Worm (Caenorhabditis elegans) whole organism, young adult: ENCODE data around the gene B0545.4.
A peak's percentile ranks its signal among the peaks of the same experiment; 100 is the strongest.

Experiments
- B0019.2 ChIP-seq: fragments of 200-800 bp; sonication (Bioruptor generic); conservative IDR thresholded peaks from 2 replicates; pipeline ENCODE4 v1.3.6; 2022; ENCODE audit warnings: missing genetic modification reagents, missing genetic modification characterization, missing compliant biosample characterization
- C17E4.6 ChIP-seq: fragments of 200-800 bp; sonication (Bioruptor generic); IDR thresholded peaks from 2 replicates; pipeline ENCODE4 v1.3.6; 2022; ENCODE audit warnings: missing genetic modification reagents, missing genetic modification characterization, missing compliant biosample characterization
- F23B12.7 ChIP-seq: sonication (generic microtip); optimal IDR thresholded peaks from 2 replicates; lab custom pipeline; 2017; ENCODE audit warnings: missing genetic modification characterization, mild to moderate bottlenecking, missing compliant biosample characterization, antibody characterized with exemption, moderate library complexity; ENCODE audit not compliant: insufficient read depth
- F33H1.4 ChIP-seq: fragments of 200-800 bp; sonication (Bioruptor generic); IDR thresholded peaks from 2 replicates; pipeline ENCODE4 v1.3.6; 2022; ENCODE audit warnings: missing genetic modification reagents, missing genetic modification characterization, missing compliant biosample characterization
- F49E8.2 ChIP-seq: sonication (generic microtip); optimal IDR thresholded peaks from 3 replicates; lab custom pipeline; 2017; ENCODE audit warnings: missing genetic modification characterization, mild to moderate bottlenecking, missing compliant biosample characterization, antibody characterized with exemption, moderate library complexity; ENCODE audit not compliant: insufficient read depth
- F52B5.7 ChIP-seq: sonication (generic microtip); optimal IDR thresholded peaks from 2 replicates; lab custom pipeline; 2016; ENCODE audit warnings: mild to moderate bottlenecking, missing genetic modification characterization, missing compliant biosample characterization
- F55B11.4 ChIP-seq: sonication (generic microtip); optimal IDR thresholded peaks from 2 replicates; lab custom pipeline; 2016; ENCODE audit warnings: missing compliant biosample characterization, missing genetic modification characterization, borderline replicate concordance; ENCODE audit not compliant: insufficient read depth
- F57C9.4 ChIP-seq: sonication (generic microtip); optimal IDR thresholded peaks from 2 replicates; lab custom pipeline; 2017; ENCODE audit warnings: mild to moderate bottlenecking, missing genetic modification characterization, missing compliant biosample characterization
- T07F8.4 ChIP-seq: sonication (generic microtip); optimal IDR thresholded peaks from 2 replicates; lab custom pipeline; 2016; ENCODE audit warnings: mild to moderate bottlenecking, missing genetic modification characterization, moderate library complexity, missing compliant biosample characterization
- T26A5.8 ChIP-seq: sonication (generic microtip); optimal IDR thresholded peaks from 2 replicates; lab custom pipeline; 2016; ENCODE audit warnings: missing genetic modification characterization, missing compliant biosample characterization
- Y53F4B.3 ChIP-seq: fragments of 200-800 bp; sonication (Bioruptor generic); IDR thresholded peaks from 2 replicates; pipeline ENCODE4 v1.3.6; 2022; ENCODE audit warnings: missing genetic modification reagents, missing genetic modification characterization, missing compliant biosample characterization
- Y56A3A.18 ChIP-seq: fragments of 200-800 bp; sonication (Bioruptor generic); IDR thresholded peaks from 2 replicates; pipeline ENCODE4 v1.3.6; 2022; ENCODE audit warnings: missing genetic modification reagents, missing genetic modification characterization, missing compliant biosample characterization
- Y95B8A.8 ChIP-seq: fragments of 200-800 bp; sonication (Bioruptor generic); IDR thresholded peaks from 2 replicates; pipeline ENCODE4 v1.3.6; 2022; ENCODE audit warnings: missing genetic modification reagents, missing genetic modification characterization, missing compliant biosample characterization
- akir-1 ChIP-seq: fragments of 200-800 bp; sonication (Bioruptor generic); optimal IDR thresholded peaks from 2 replicates; lab custom pipeline; 2018; ENCODE audit warnings: mild to moderate bottlenecking, missing genetic modification characterization, moderate library complexity, missing compliant biosample characterization
- ama-1 ChIP-seq, 3 experiments: fragments of 150-350 bp in 1 of 3; sonication (generic microtip) in 2 of 3; optimal IDR thresholded peaks; 2 replicates each; lab custom pipeline; 2014 to 2018; ENCODE audit warnings: missing biosample characterization in 2 of 3, missing genetic modification characterization in 2 of 3, missing genetic modification reagents in 2 of 3
- attf-5 ChIP-seq: fragments of 200-800 bp; sonication (Bioruptor generic); optimal IDR thresholded peaks from 2 replicates; lab custom pipeline; 2018; ENCODE audit warnings: mild to moderate bottlenecking, missing genetic modification characterization, missing compliant biosample characterization
- attf-6 ChIP-seq: fragments of 200-800 bp; sonication (Bioruptor generic); IDR thresholded peaks from 2 replicates; pipeline ENCODE4 v1.3.6; 2022; ENCODE audit warnings: missing genetic modification reagents, missing genetic modification characterization, missing compliant biosample characterization
- bed-2 ChIP-seq: fragments of 200-800 bp; sonication (Bioruptor generic); IDR thresholded peaks from 2 replicates; pipeline ENCODE4 v1.3.6; 2022; ENCODE audit warnings: missing genetic modification reagents, missing genetic modification characterization, missing compliant biosample characterization
- ccch-3 ChIP-seq: fragments of 200-800 bp; sonication (Bioruptor generic); optimal IDR thresholded peaks from 2 replicates; lab custom pipeline; 2018; ENCODE audit warnings: mild to moderate bottlenecking, missing genetic modification characterization, missing compliant biosample characterization
- cebp-1 ChIP-seq, 2 experiments: fragments of 200-800 bp in 1 of 2; sonication (Bioruptor generic) in 1 of 2; sonication (generic microtip) in 1 of 2; IDR thresholded peaks in 1 of 2; optimal IDR thresholded peaks in 1 of 2; 2 replicates each; pipeline versions ENCODE4 v1.3.6 to Lab custom; 2017 to 2022; ENCODE audit warnings: missing compliant biosample characterization in 2 of 2, missing genetic modification characterization in 2 of 2, mild to moderate bottlenecking in 1 of 2, missing genetic modification reagents in 1 of 2, moderate library complexity in 1 of 2
- cebp-2 ChIP-seq: fragments of 200-800 bp; sonication (Bioruptor generic); IDR thresholded peaks from 2 replicates; pipeline ENCODE4 v1.3.6; 2022; ENCODE audit warnings: missing genetic modification characterization, missing compliant biosample characterization
- ceh-27 ChIP-seq: fragments of 200-800 bp; sonication (Bioruptor generic); optimal IDR thresholded peaks from 2 replicates; lab custom pipeline; 2018; ENCODE audit warnings: mild to moderate bottlenecking, missing genetic modification characterization, moderate library complexity, missing compliant biosample characterization
- die-1 ChIP-seq: sonication (generic microtip); optimal IDR thresholded peaks from 2 replicates; lab custom pipeline; 2016; ENCODE audit warnings: missing genotype, mild to moderate bottlenecking, missing genetic modification characterization, missing compliant biosample characterization
- dox-1 ChIP-seq: fragments of 200-800 bp; sonication (Bioruptor generic); IDR thresholded peaks from 2 replicates; pipeline ENCODE4 v1.3.6; 2022; ENCODE audit warnings: missing genetic modification reagents, missing genetic modification characterization, missing compliant biosample characterization
- egl-18 ChIP-seq: fragments of 200-800 bp; sonication (Bioruptor generic); IDR thresholded peaks from 2 replicates; pipeline ENCODE4 v1.3.6; 2022; ENCODE audit warnings: missing genetic modification reagents, missing genetic modification characterization, missing compliant biosample characterization
- egrh-3 ChIP-seq: fragments of 200-800 bp; sonication (Bioruptor generic); IDR thresholded peaks from 2 replicates; pipeline ENCODE4 v1.3.6; 2022; ENCODE audit warnings: missing genetic modification reagents, missing genetic modification characterization, missing compliant biosample characterization
- ekl-4 ChIP-seq: fragments of 200-800 bp; sonication (Bioruptor generic); IDR thresholded peaks from 2 replicates; pipeline ENCODE4 v1.3.6; 2022; ENCODE audit warnings: missing genetic modification reagents, missing genetic modification characterization, missing compliant biosample characterization
- him-1 ChIP-seq: sonication (generic microtip); optimal IDR thresholded peaks from 2 replicates; lab custom pipeline; 2016; ENCODE audit warnings: missing genotype, missing genetic modification reagents, missing genetic modification characterization, missing compliant biosample characterization
- hmg-1.2 ChIP-seq: fragments of 200-800 bp; sonication (Bioruptor generic); IDR thresholded peaks from 2 replicates; pipeline ENCODE4 v1.3.6; 2022; ENCODE audit warnings: missing genetic modification reagents, missing genetic modification characterization, missing compliant biosample characterization
- lag-1 ChIP-seq: fragments of 200-800 bp; sonication (Bioruptor generic); IDR thresholded peaks from 2 replicates; pipeline ENCODE4 v1.3.6; 2022; ENCODE audit warnings: missing genetic modification reagents, missing genetic modification characterization, missing compliant biosample characterization
- let-526 ChIP-seq: fragments of 200-800 bp; sonication (Bioruptor generic); IDR thresholded peaks from 2 replicates; pipeline ENCODE4 v1.3.6; 2022; ENCODE audit warnings: missing genetic modification reagents, missing genetic modification characterization, missing compliant biosample characterization
- mcd-1 ChIP-seq: fragments of 200-800 bp; sonication (Bioruptor generic); IDR thresholded peaks from 2 replicates; pipeline ENCODE4 v1.3.6; 2022; ENCODE audit warnings: missing genetic modification reagents, missing genetic modification characterization, missing compliant biosample characterization
- mel-28 ChIP-seq: sonication (generic microtip); optimal IDR thresholded peaks from 2 replicates; lab custom pipeline; 2016; ENCODE audit warnings: borderline replicate concordance, mild to moderate bottlenecking, missing genetic modification characterization, missing compliant biosample characterization
- mes-4 ChIP-seq: sonication (generic microtip); optimal IDR thresholded peaks from 2 replicates; lab custom pipeline; 2016; ENCODE audit warnings: missing genotype, missing genetic modification characterization, missing compliant biosample characterization
- nfya-1 ChIP-seq: sonication (generic microtip); optimal IDR thresholded peaks from 2 replicates; lab custom pipeline; 2017; ENCODE audit warnings: antibody characterized with exemption, missing compliant biosample characterization, missing genetic modification characterization, borderline replicate concordance; ENCODE audit not compliant: insufficient read depth
- nhr-179 ChIP-seq: sonication (generic microtip); optimal IDR thresholded peaks from 2 replicates; lab custom pipeline; 2016; ENCODE audit warnings: mild to moderate bottlenecking, missing genetic modification characterization, missing compliant biosample characterization
- nhr-27 ChIP-seq: fragments of 200-800 bp; sonication (Bioruptor generic); optimal IDR thresholded peaks from 2 replicates; lab custom pipeline; 2018; ENCODE audit warnings: mild to moderate bottlenecking, missing genetic modification characterization, moderate library complexity, missing compliant biosample characterization
- pha-4 ChIP-seq: fragments of 150-350 bp; sonication (generic microtip); optimal IDR thresholded peaks from 2 replicates; lab custom pipeline; 2014; ENCODE audit warnings: missing biosample characterization, missing genetic modification reagents, missing genetic modification characterization
- rec-8 ChIP-seq, 2 experiments: sonication (generic microtip); optimal IDR thresholded peaks; 2 replicates each; lab custom pipeline; 2016; ENCODE audit warnings: mild to moderate bottlenecking in 2 of 2, missing genetic modification characterization in 2 of 2, missing genetic modification reagents in 2 of 2, missing genotype in 2 of 2, missing biosample characterization in 1 of 2, missing compliant biosample characterization in 1 of 2, moderate library complexity in 1 of 2
- repo-1 ChIP-seq: sonication (generic microtip); optimal IDR thresholded peaks from 2 replicates; lab custom pipeline; 2017; ENCODE audit warnings: mild to moderate bottlenecking, missing genetic modification characterization, missing compliant biosample characterization
- snpc-1.1 ChIP-seq: sonication (generic microtip); optimal IDR thresholded peaks from 2 replicates; lab custom pipeline; 2017; ENCODE audit warnings: missing genetic modification characterization, mild to moderate bottlenecking, missing compliant biosample characterization, antibody characterized with exemption, moderate library complexity, missing genotype, missing genetic modification reagents; ENCODE audit not compliant: insufficient read depth
- tbp1 ChIP-seq: fragments of 200-800 bp; sonication (Bioruptor generic); optimal IDR thresholded peaks from 2 replicates; lab custom pipeline; 2018; ENCODE audit warnings: mild to moderate bottlenecking, missing genetic modification characterization, missing compliant biosample characterization
- tlf-1 ChIP-seq: fragments of 200-800 bp; sonication (Bioruptor generic); optimal IDR thresholded peaks from 2 replicates; lab custom pipeline; 2018; ENCODE audit warnings: mild to moderate bottlenecking, missing genetic modification characterization, missing compliant biosample characterization
- unc-130 ChIP-seq: sonication (generic microtip); optimal IDR thresholded peaks from 2 replicates; lab custom pipeline; 2016; ENCODE audit warnings: missing genetic modification reagents, missing genetic modification characterization, missing compliant biosample characterization
- unc-62 ChIP-seq: fragments of 150-350 bp; optimal IDR thresholded peaks from 2 replicates; lab custom pipeline; 2014; ENCODE audit warnings: missing biosample characterization, missing genetic modification reagents, missing genetic modification characterization
- ztf-28 ChIP-seq: fragments of 200-800 bp; sonication (Bioruptor generic); IDR thresholded peaks from 2 replicates; pipeline ENCODE4 v1.3.6; 2022; ENCODE audit warnings: missing genetic modification reagents, missing genetic modification characterization, missing compliant biosample characterization

The B0545.4 gene

DNA sequence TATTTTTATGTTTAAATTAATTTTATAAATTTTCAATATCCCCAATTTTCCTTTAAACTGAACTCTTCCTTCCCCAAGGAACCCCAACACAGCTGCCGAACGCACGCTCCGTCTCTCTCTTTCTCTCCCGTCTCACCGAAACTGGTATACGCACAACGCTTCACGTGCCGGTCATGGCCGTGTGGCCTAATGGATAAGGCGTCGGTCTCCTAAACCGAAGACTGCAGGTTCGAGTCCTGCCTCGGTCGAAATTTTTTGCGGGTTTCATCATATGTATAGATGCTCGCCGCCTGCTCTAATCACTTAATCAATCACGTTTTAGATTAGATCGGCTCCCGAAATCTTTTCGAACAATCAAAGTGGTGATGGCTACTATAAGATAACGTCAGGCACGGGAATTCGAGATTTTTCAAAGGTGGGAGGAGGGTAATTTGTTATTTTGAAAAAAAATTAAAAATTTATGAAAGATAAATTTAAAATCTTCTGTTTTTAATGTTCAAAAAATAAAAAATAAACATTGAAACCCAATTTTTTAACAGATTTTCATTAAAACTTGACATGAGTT, 34.7 kb upstream of the B0545.4 start (continued):
- TF ChIP-seq repo-1 (tag; lab: Kevin White, UChicago) = no peak
- peak; percentile 35 for TF ChIP-seq mes-4 (tag; lab: Kevin White, UChicago)
- peak; percentile 21 to 48 for TF ChIP-seq rec-8 (tag; optimal IDR thresholded peaks at IDR 0.05; lab: Kevin White, UChicago)
- no peak for TF ChIP-seq Y53F4B.3 (GFP tag; lab: Robert Waterston, UW)
- no peak for TF ChIP-seq unc-62
- TF ChIP-seq T07F8.4 (tag; lab: Kevin White, UChicago) = peak; percentile 7
- TF ChIP-seq Y56A3A.18 = 0 out of 2 replicates have a peak, but pooled peaks have one; percentile 54
- TF ChIP-seq cebp-2 (GFP tag; lab: Robert Waterston, UW) = peak; percentile 55; the same call in 1 of the 2 replicates
- peak; percentile 68 for TF ChIP-seq die-1 (tag; lab: Kevin White, UChicago)
- TF ChIP-seq dox-1 = peak; percentile 86
- TF ChIP-seq tbp1 (GFP tag; lab: Kevin White, UChicago) = peak; percentile 99
- no peak for TF ChIP-seq tlf-1
- no peak for TF ChIP-seq attf-6 (GFP tag; lab: Robert Waterston, UW)
- 0 out of 2 replicates have a peak, but pooled peaks have one; percentile 49 for TF ChIP-seq cebp-1 (GFP tag; IDR thresholded peaks at IDR 0.05; lab: Robert Waterston, UW)
- no peak for TF ChIP-seq cebp-1 (tag; optimal IDR thresholded peaks at IDR 0.05; lab: Kevin White, UChicago)
- no peak for TF ChIP-seq F49E8.2 (tag; lab: Kevin White, UChicago)
- peak; percentile 81 for TF ChIP-seq hmg-1.2 (GFP tag; lab: Robert Waterston, UW)
- 0 out of 2 replicates have a peak, but pooled peaks have one; percentile 56 for TF ChIP-seq Y95B8A.8
- TF ChIP-seq lag-1 (GFP tag; lab: Robert Waterston, UW) = no peak
- peak; percentile 43; the same call in 1 of the 2 replicates for TF ChIP-seq egrh-3
- no peak for TF ChIP-seq let-526
- TF ChIP-seq ztf-28 (GFP tag; lab: Robert Waterston, UW) = 0 out of 2 replicates have a peak, but pooled peaks have one; percentile 50
- TF ChIP-seq akir-1 = peak; percentile 25
- peak; percentile 44 for TF ChIP-seq F52B5.7 (tag; lab: Kevin White, UChicago)
- peak; percentile 79 for TF ChIP-seq ceh-27 (GFP tag; lab: Kevin White, UChicago)
- no peak; the same call in 1 of the 2 replicates for TF ChIP-seq F33H1.4 (GFP tag; lab: Robert Waterston, UW)
- no peak for TF ChIP-seq nhr-179 (tag; lab: Kevin White, UChicago)
- peak; percentile 71 for TF ChIP-seq mcd-1 (GFP tag; lab: Robert Waterston, UW)
- TF ChIP-seq attf-5 (GFP tag; lab: Kevin White, UChicago) = peak; percentile 58
- TF ChIP-seq F57C9.4 = no peak
- 0 out of 2 replicates have a peak, but pooled peaks have one; percentile 8 for TF ChIP-seq bed-2 (GFP tag; lab: Robert Waterston, UW)
- TF ChIP-seq ama-1 (optimal IDR thresholded peaks at IDR 0.05; lab: Kevin White, UChicago) = no peak
- no peak for TF ChIP-seq ama-1 (GFP tag; optimal IDR thresholded peaks at IDR 0.05; lab: Kevin White, UChicago)
- no peak for TF ChIP-seq C17E4.6 (GFP tag; lab: Robert Waterston, UW)
- TF ChIP-seq mel-28 (tag; lab: Kevin White, UChicago) = no peak
- peak; percentile 94 for TF ChIP-seq him-1 (tag; lab: Kevin White, UChicago)
- no peak for TF ChIP-seq F23B12.7 (tag; lab: Kevin White, UChicago)
- no peak for TF ChIP-seq B0019.2 (GFP tag; lab: Robert Waterston, UW)
- TF ChIP-seq egl-18 (GFP tag; lab: Robert Waterston, UW) = no peak
- TF ChIP-seq nhr-27 (tag; lab: Kevin White, UChicago) = no peak
- peak; percentile 75 for TF ChIP-seq ekl-4 (GFP tag; lab: Robert Waterston, UW)
- TF ChIP-seq ccch-3 (GFP tag; lab: Kevin White, UChicago) = no peak
- TF ChIP-seq F55B11.4 (tag; lab: Kevin White, UChicago) = no peak
- no peak for TF ChIP-seq snpc-1.1 (tag; lab: Kevin White, UChicago)
- no peak for TF ChIP-seq nfya-1 (tag; lab: Kevin White, UChicago)
- TF ChIP-seq pha-4 (tag; lab: Kevin White, UChicago) = no peak
- TF ChIP-seq T26A5.8 = no peak
- TF ChIP-seq unc-130 (GFP tag; lab: Kevin White, UChicago) = peak; percentile 22
